Worm (Caenorhabditis elegans) whole organism, L4 larva: ENCODE measurements around the gene F26F2.8.

Experiments
- ama-1 ChIP-seq: fragments of 150-350 bp; optimal IDR thresholded peaks from 2 replicates; lab custom pipeline; 2014; ENCODE audit warnings: inconsistent platforms, mixed read lengths
- ceh-82 ChIP-seq: sonication (generic microtip); optimal IDR thresholded peaks from 2 replicates; lab custom pipeline; 2017; ENCODE audit warnings: missing biosample characterization, missing genetic modification characterization
- ces-1 ChIP-seq: fragments of 150-350 bp; sonication (generic microtip); optimal IDR thresholded peaks from 4 replicates; lab custom pipeline; 2014; ENCODE audit warnings: missing biosample characterization, missing genetic modification reagents, missing genetic modification characterization
- egl-27 ChIP-seq: sonication (generic microtip); optimal IDR thresholded peaks from 3 replicates; lab custom pipeline; 2017; ENCODE audit warnings: missing biosample characterization, missing genetic modification reagents, missing genetic modification characterization
- lim-7 ChIP-seq: fragments of 200-800 bp; sonication (Bioruptor generic); IDR thresholded peaks from 2 replicates; pipeline ENCODE4 v1.3.6; 2022; ENCODE audit warnings: missing genetic modification characterization, missing compliant biosample characterization
- lin-13 ChIP-seq: fragments of 150-350 bp; optimal IDR thresholded peaks from 2 replicates; lab custom pipeline; 2014; ENCODE audit warnings: missing biosample characterization, missing genetic modification reagents, missing genetic modification characterization
- nhr-102 ChIP-seq: sonication (generic microtip); optimal IDR thresholded peaks from 2 replicates; lab custom pipeline; 2016; ENCODE audit warnings: mild to moderate bottlenecking, missing genetic modification characterization, moderate library complexity, missing compliant biosample characterization
- nhr-11 ChIP-seq: fragments of 150-350 bp; optimal IDR thresholded peaks from 2 replicates; lab custom pipeline; 2014; ENCODE audit warnings: missing biosample characterization, missing genetic modification characterization
- nhr-28 ChIP-seq: fragments of 150-350 bp; optimal IDR thresholded peaks from 2 replicates; lab custom pipeline; 2014; ENCODE audit warnings: missing biosample characterization, missing genetic modification characterization
- nhr-6 ChIP-seq: fragments of 150-350 bp; optimal IDR thresholded peaks from 2 replicates; lab custom pipeline; 2014; ENCODE audit warnings: missing biosample characterization, missing genetic modification characterization
- skn-1 ChIP-seq: fragments of 150-350 bp; optimal IDR thresholded peaks from 2 replicates; lab custom pipeline; 2014; ENCODE audit warnings: missing biosample characterization, missing genetic modification characterization
- snpc-4 ChIP-seq: fragments of 150-350 bp; optimal IDR thresholded peaks from 2 replicates; lab custom pipeline; 2014; ENCODE audit warnings: missing biosample characterization, missing genetic modification characterization
- unc-130 ChIP-seq: sonication (generic microtip); optimal IDR thresholded peaks from 2 replicates; lab custom pipeline; 2016; ENCODE audit warnings: missing genetic modification reagents, missing genetic modification characterization, missing compliant biosample characterization
- ztf-7 ChIP-seq: fragments of 150-350 bp; optimal IDR thresholded peaks from 2 replicates; lab custom pipeline; 2014; ENCODE audit warnings: missing biosample characterization, missing genetic modification characterization

DNA sequence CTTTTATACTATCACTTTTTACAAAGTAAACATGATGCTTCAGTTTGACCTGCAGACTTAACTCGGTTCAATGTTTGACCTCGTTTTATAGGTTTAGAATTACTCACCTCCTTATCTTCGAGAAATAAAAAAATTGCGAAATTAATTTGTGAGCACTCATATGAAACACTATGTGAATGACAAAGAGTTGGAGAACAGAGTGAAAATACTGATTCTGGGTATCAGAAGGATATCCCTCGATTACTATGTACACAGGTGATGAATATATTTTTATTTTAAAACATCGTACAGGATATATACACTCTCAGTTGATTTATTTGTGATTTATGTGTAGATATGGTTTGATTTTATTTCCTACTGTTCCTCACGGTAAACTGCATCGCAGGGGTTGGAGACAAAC is 23.1 kb upstream of the F26F2.8 start, which contains the start of gene Y38H6C.23:
- TF ChIP-seq nhr-102 (tag; lab: Kevin White, UChicago) (no peak), lim-7 (GFP tag; lab: Robert Waterston, UW) (no peak), lin-13 (GFP tag; lab: Kevin White, UChicago) (no peak), nhr-11 (tag; lab: Kevin White, UChicago) (no peak), ztf-7 (tag; lab: Kevin White, UChicago) (no peak), nhr-6 (tag; lab: Kevin White, UChicago) (no peak), ces-1 (GFP tag; lab: Kevin White, UChicago) (no peak), unc-130 (GFP tag; lab: Kevin White, UChicago) (no peak), snpc-4 (tag; lab: Kevin White, UChicago) (no peak), egl-27 (no peak), ama-1 (lab: Kevin White, UChicago) (no peak), nhr-28 (tag; lab: Kevin White, UChicago) (no peak), ceh-82 (tag; lab: Kevin White, UChicago) (no peak), skn-1 (tag; lab: Kevin White, UChicago) (no peak)
